Worm (Caenorhabditis elegans) whole organism, L2 larva: ENCODE data around the gene M110.9.

Experiments used
- alr-1 ChIP-seq: fragments of 150-350 bp; optimal IDR thresholded peaks from 2 replicates; lab custom pipeline; 2014; ENCODE audit warnings: missing biosample characterization, missing genetic modification characterization
- ama-1 ChIP-seq: fragments of 150-350 bp; optimal IDR thresholded peaks from 2 replicates; lab custom pipeline; 2018; ENCODE audit warnings: inconsistent platforms
- ceh-16 ChIP-seq: fragments of 150-350 bp; optimal IDR thresholded peaks from 2 replicates; lab custom pipeline; 2014; ENCODE audit warnings: missing biosample characterization, missing genetic modification characterization
- fos-1 ChIP-seq: fragments of 150-350 bp; optimal IDR thresholded peaks from 2 replicates; lab custom pipeline; 2014; ENCODE audit warnings: missing biosample characterization, missing genetic modification characterization
- nhr-11 ChIP-seq: fragments of 150-350 bp; optimal IDR thresholded peaks from 2 replicates; lab custom pipeline; 2014; ENCODE audit warnings: missing biosample characterization, missing genetic modification characterization
- unc-62 ChIP-seq: fragments of 150-350 bp; optimal IDR thresholded peaks from 2 replicates; lab custom pipeline; 2014; ENCODE audit warnings: missing biosample characterization, missing genetic modification reagents, missing genetic modification characterization

Gene M110.9

DNA sequence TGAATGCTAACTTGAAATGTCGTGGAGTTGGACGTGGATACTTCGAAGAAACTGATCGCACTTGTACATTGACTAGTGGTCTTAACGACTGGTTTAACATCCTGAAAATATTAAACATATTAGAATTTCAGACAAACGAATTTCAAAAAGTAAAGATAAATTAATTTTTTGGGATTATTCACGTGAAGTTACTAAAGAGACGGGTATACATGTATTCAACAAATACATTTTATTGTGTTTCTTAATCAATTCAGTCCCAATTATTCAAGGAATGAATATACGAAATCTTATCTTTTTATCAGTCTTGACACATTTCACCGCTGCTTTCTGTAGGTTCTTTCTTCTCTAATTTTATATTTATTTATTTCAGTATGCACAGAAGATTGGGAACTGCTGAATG lies 47.3 kb downstream of the M110.9 start, which contains the start of the genes mrpl-10 and clec-142:
TSS of gene mrpl-10 (minus strand) at position 101 of the 400 bp plus-strand sequence.
TSS of gene clec-142 (plus strand) at position 264 of the 400 bp plus-strand sequence.
- TF ChIP-seq alr-1, result no peak
- no peak for TF ChIP-seq ama-1
- no peak for TF ChIP-seq fos-1
- no peak for TF ChIP-seq nhr-11 (tag; lab: Kevin White, UChicago)
- TF ChIP-seq ceh-16 (tag; lab: Kevin White, UChicago), result no peak
- no peak for TF ChIP-seq unc-62 (GFP tag; lab: Kevin White, UChicago)
